Worm (Caenorhabditis elegans) whole organism, L4/young adult: ENCODE results near the gene srbc-27.

Experiments used
- W03F9.2 ChIP-seq: fragments of 150-350 bp; optimal IDR thresholded peaks from 2 replicates; lab custom pipeline; 2014; ENCODE audit warnings: missing biosample characterization, missing genetic modification characterization
- dao-5 ChIP-seq: sonication (generic microtip); optimal IDR thresholded peaks from 2 replicates; lab custom pipeline; 2016; ENCODE audit warnings: missing genotype, missing genetic modification characterization, moderate library complexity, missing compliant biosample characterization

DNA sequence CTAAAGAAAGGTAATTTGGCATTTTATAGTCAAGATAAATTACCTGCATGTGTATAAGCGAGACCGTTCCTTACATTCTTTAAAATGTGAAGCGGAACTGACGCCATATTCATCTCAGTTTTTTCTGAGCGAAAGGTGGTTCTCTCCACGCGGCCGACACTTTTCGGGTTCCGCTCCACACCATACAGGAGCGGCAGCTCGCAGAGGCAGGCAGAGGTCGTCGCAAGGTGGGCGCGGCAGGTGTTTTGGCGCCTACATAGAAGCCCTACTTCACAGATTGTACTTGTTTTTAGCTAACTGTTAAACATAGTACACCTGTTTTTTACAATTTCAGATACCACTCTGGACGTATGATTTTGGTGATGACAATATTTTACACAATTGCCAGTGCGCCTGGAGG lies 36.9 kb downstream of the srbc-27 start:
- no peak for TF ChIP-seq dao-5 (tag; lab: Kevin White, UChicago)
- no peak for TF ChIP-seq W03F9.2 (tag; lab: Kevin White, UChicago)
